Worm (Caenorhabditis elegans) whole organism, L2 larva: Measurements from ENCODE around the gene F47B10.9.

Experiments
- C34F6.9 ChIP-seq: fragments of 150-350 bp; optimal IDR thresholded peaks from 2 replicates; lab custom pipeline; 2014; ENCODE audit warnings: missing biosample characterization, missing genetic modification characterization
- F13H6.1 ChIP-seq: sonication (generic microtip); optimal IDR thresholded peaks from 2 replicates; lab custom pipeline; 2016; ENCODE audit warnings: missing genetic modification characterization, missing compliant biosample characterization
- R02D3.7 ChIP-seq: fragments of 150-350 bp; optimal IDR thresholded peaks from 2 replicates; lab custom pipeline; 2014; ENCODE audit warnings: missing biosample characterization, missing genetic modification characterization
- Y55F3AM.14 ChIP-seq: fragments of 200-800 bp; sonication (Bioruptor generic); optimal IDR thresholded peaks from 2 replicates; lab custom pipeline; 2018; ENCODE audit warnings: mild to moderate bottlenecking, missing genetic modification characterization, missing compliant biosample characterization
- ZK546.5 ChIP-seq: sonication (generic microtip); optimal IDR thresholded peaks from 2 replicates; lab custom pipeline; 2017; ENCODE audit warnings: missing biosample characterization, missing genetic modification characterization
- alr-1 ChIP-seq: fragments of 150-350 bp; optimal IDR thresholded peaks from 2 replicates; lab custom pipeline; 2014; ENCODE audit warnings: missing biosample characterization, missing genetic modification characterization
- aly-2 ChIP-seq: fragments of 150-350 bp; optimal IDR thresholded peaks from 2 replicates; lab custom pipeline; 2014; ENCODE audit warnings: missing biosample characterization, missing genetic modification characterization
- ama-1 ChIP-seq: fragments of 150-350 bp; optimal IDR thresholded peaks from 2 replicates; lab custom pipeline; 2018; ENCODE audit warnings: inconsistent platforms
- blmp-1 ChIP-seq: sonication (generic microtip); optimal IDR thresholded peaks from 2 replicates; lab custom pipeline; 2017; ENCODE audit warnings: missing genetic modification characterization, mild to moderate bottlenecking, missing compliant biosample characterization, antibody characterized with exemption, moderate library complexity; ENCODE audit not compliant: insufficient read depth
- ceh-16 ChIP-seq: fragments of 150-350 bp; optimal IDR thresholded peaks from 2 replicates; lab custom pipeline; 2014; ENCODE audit warnings: missing biosample characterization, missing genetic modification characterization
- ceh-82 ChIP-seq: fragments of 150-350 bp; optimal IDR thresholded peaks from 2 replicates; lab custom pipeline; 2014; ENCODE audit warnings: missing biosample characterization, missing genetic modification characterization
- crh-2 ChIP-seq: sonication (generic microtip); optimal IDR thresholded peaks from 2 replicates; lab custom pipeline; 2017; ENCODE audit warnings: missing biosample characterization, missing genetic modification characterization
- dmd-4 ChIP-seq: sonication (generic microtip); optimal IDR thresholded peaks from 2 replicates; lab custom pipeline; 2017; ENCODE audit warnings: missing biosample characterization, missing genetic modification characterization
- elt-3 ChIP-seq: sonication (generic microtip); optimal IDR thresholded peaks from 2 replicates; lab custom pipeline; 2017; ENCODE audit warnings: missing biosample characterization, missing genetic modification characterization
- fos-1 ChIP-seq: fragments of 150-350 bp; optimal IDR thresholded peaks from 2 replicates; lab custom pipeline; 2014; ENCODE audit warnings: missing biosample characterization, missing genetic modification characterization
- gmeb-1 ChIP-seq: fragments of 150-350 bp; optimal IDR thresholded peaks from 2 replicates; lab custom pipeline; 2014; ENCODE audit warnings: missing biosample characterization, missing genetic modification characterization
- lin-13 ChIP-seq: fragments of 150-350 bp; optimal IDR thresholded peaks from 2 replicates; lab custom pipeline; 2014; ENCODE audit warnings: missing biosample characterization, missing genetic modification reagents, missing genetic modification characterization
- lin-39 ChIP-seq: fragments of 150-350 bp; optimal IDR thresholded peaks from 2 replicates; lab custom pipeline; 2014; ENCODE audit warnings: missing biosample characterization, missing genetic modification reagents, missing genetic modification characterization
- mbf-1 ChIP-seq: sonication (generic microtip); optimal IDR thresholded peaks from 2 replicates; lab custom pipeline; 2017; ENCODE audit warnings: missing biosample characterization, missing genetic modification characterization
- mdl-1 ChIP-seq, 2 experiments: fragments of 150-350 bp in 1 of 2; sonication (generic microtip) in 1 of 2; optimal IDR thresholded peaks; 2 replicates each; lab custom pipeline; 2017; ENCODE audit warnings: missing biosample characterization in 2 of 2, missing genetic modification characterization in 2 of 2
- nhr-10 ChIP-seq: sonication (generic microtip); optimal IDR thresholded peaks from 2 replicates; lab custom pipeline; 2017; ENCODE audit warnings: missing biosample characterization, missing genetic modification characterization
- nhr-11 ChIP-seq: fragments of 150-350 bp; optimal IDR thresholded peaks from 2 replicates; lab custom pipeline; 2014; ENCODE audit warnings: missing biosample characterization, missing genetic modification characterization
- nhr-12 ChIP-seq: fragments of 150-350 bp; optimal IDR thresholded peaks from 2 replicates; lab custom pipeline; 2014; ENCODE audit warnings: missing biosample characterization, missing genetic modification characterization
- nhr-129 ChIP-seq: fragments of 150-350 bp; optimal IDR thresholded peaks from 2 replicates; lab custom pipeline; 2014; ENCODE audit warnings: missing biosample characterization, missing genetic modification characterization
- nhr-21 ChIP-seq: fragments of 150-350 bp; optimal IDR thresholded peaks from 2 replicates; lab custom pipeline; 2014; ENCODE audit warnings: missing biosample characterization, missing genetic modification characterization
- nhr-23 ChIP-seq: fragments of 150-350 bp; optimal IDR thresholded peaks from 2 replicates; lab custom pipeline; 2014; ENCODE audit warnings: missing biosample characterization, missing genetic modification reagents, missing genetic modification characterization
- nhr-77 ChIP-seq: fragments of 150-350 bp; optimal IDR thresholded peaks from 2 replicates; lab custom pipeline; 2014; ENCODE audit warnings: missing biosample characterization, missing genetic modification characterization
- peb-1 ChIP-seq: fragments of 150-350 bp; optimal IDR thresholded peaks from 2 replicates; lab custom pipeline; 2014; ENCODE audit warnings: missing biosample characterization, missing genetic modification characterization
- sem-4 ChIP-seq: fragments of 150-350 bp; optimal IDR thresholded peaks from 2 replicates; lab custom pipeline; 2014; ENCODE audit warnings: missing biosample characterization, missing genetic modification reagents, missing genetic modification characterization
- skn-1 ChIP-seq: sonication (generic microtip); optimal IDR thresholded peaks from 2 replicates; lab custom pipeline; 2017; ENCODE audit warnings: missing biosample characterization, missing genetic modification characterization
- sma-3 ChIP-seq: sonication (generic microtip); optimal IDR thresholded peaks from 2 replicates; lab custom pipeline; 2016; ENCODE audit warnings: missing genetic modification reagents, missing genetic modification characterization, missing compliant biosample characterization
- sma-9 ChIP-seq, 2 experiments: fragments of 150-350 bp in 1 of 2; sonication (generic microtip) in 1 of 2; optimal IDR thresholded peaks; 2 replicates each; lab custom pipeline; 2014 to 2016; ENCODE audit warnings: missing genetic modification characterization in 2 of 2, mild to moderate bottlenecking in 1 of 2, missing biosample characterization in 1 of 2, missing compliant biosample characterization in 1 of 2, missing genetic modification reagents in 1 of 2, moderate library complexity in 1 of 2
- unc-55 ChIP-seq: fragments of 150-350 bp; sonication (generic microtip); optimal IDR thresholded peaks from 3 replicates; lab custom pipeline; 2014; ENCODE audit warnings: missing biosample characterization, missing genetic modification reagents, missing genetic modification characterization
- unc-62 ChIP-seq: fragments of 150-350 bp; optimal IDR thresholded peaks from 2 replicates; lab custom pipeline; 2014; ENCODE audit warnings: missing biosample characterization, missing genetic modification reagents, missing genetic modification characterization
- zag-1 ChIP-seq: fragments of 150-350 bp; optimal IDR thresholded peaks from 2 replicates; lab custom pipeline; 2014; ENCODE audit warnings: missing biosample characterization, missing genetic modification characterization
- ztf-4 ChIP-seq: fragments of 150-350 bp; optimal IDR thresholded peaks from 2 replicates; lab custom pipeline; 2014; ENCODE audit warnings: missing biosample characterization, missing genetic modification characterization

The F47B10.9 gene

ce11 chrX:10951922-10952321 is 38.0 kb upstream of the F47B10.9 start:
- TF ChIP-seq nhr-77 (tag; lab: Kevin White, UChicago) (no peak), fos-1 (tag; lab: Kevin White, UChicago) (peak; percentile 7)

- TF ChIP-seq sma-3 (GFP tag; lab: Kevin White, UChicago): no peak
- no peak for TF ChIP-seq elt-3
- no peak for TF ChIP-seq ZK546.5 (tag; lab: Kevin White, UChicago)
- no peak for TF ChIP-seq ztf-4
- TF ChIP-seq sma-9 (GFP tag; optimal IDR thresholded peaks at IDR 0.05; lab: Kevin White, UChicago): no peak
- TF ChIP-seq sma-9 (tag; optimal IDR thresholded peaks at IDR 0.05; lab: Kevin White, UChicago): no peak
- TF ChIP-seq nhr-11 (tag; lab: Kevin White, UChicago): no peak
- no peak for TF ChIP-seq aly-2 (tag; lab: Kevin White, UChicago)
- no peak for TF ChIP-seq nhr-10 (tag; lab: Kevin White, UChicago)
- TF ChIP-seq mbf-1 (tag; lab: Kevin White, UChicago): no peak
- no peak for TF ChIP-seq F13H6.1
- no peak for TF ChIP-seq gmeb-1
- TF ChIP-seq nhr-129 (tag; lab: Kevin White, UChicago): no peak
- no peak for TF ChIP-seq C34F6.9
- no peak for TF ChIP-seq zag-1 (tag; lab: Kevin White, UChicago)
- TF ChIP-seq unc-62 (GFP tag; lab: Kevin White, UChicago): no peak
- TF ChIP-seq lin-39 (tag; lab: Kevin White, UChicago): no peak
- no peak for TF ChIP-seq nhr-21 (tag; lab: Kevin White, UChicago)
Observed at ce11 chrX:10951168-10951567, 37.3 kb upstream of the F47B10.9 start, which contains the start of gene K09C8.7. Gene K09C8.7 (minus strand): TSS chrX:10951393.

ce11 chrX:10948852-10949251 is 35.0 kb upstream of the F47B10.9 start, which contains the start of gene T21B6.3:
Gene T21B6.3 (minus strand): TSS chrX:10948952.
- no peak for TF ChIP-seq F13H6.1
- no peak for TF ChIP-seq nhr-21 (tag; lab: Kevin White, UChicago)
- no peak for TF ChIP-seq nhr-77 (tag; lab: Kevin White, UChicago)
- no peak for TF ChIP-seq nhr-23 (tag; lab: Kevin White, UChicago)
- TF ChIP-seq unc-62 (GFP tag; lab: Kevin White, UChicago): no peak
- no peak for TF ChIP-seq C34F6.9
- TF ChIP-seq ceh-16: no peak
- TF ChIP-seq blmp-1 (tag; lab: Kevin White, UChicago): no peak
- no peak for TF ChIP-seq lin-39 (tag; lab: Kevin White, UChicago)
- TF ChIP-seq alr-1: no peak
- no peak for TF ChIP-seq peb-1 (tag; lab: Kevin White, UChicago)
- no peak for TF ChIP-seq ceh-82 (tag; lab: Kevin White, UChicago)
- no peak for TF ChIP-seq nhr-10 (tag; lab: Kevin White, UChicago)
- no peak for TF ChIP-seq ama-1 (lab: Kevin White, UChicago)

ce11 chrX:10941255-10941654 is 27.4 kb upstream of the F47B10.9 start, which contains the start of gene pho-7:
Gene pho-7 (minus strand): TSS chrX:10941355.
- TF ChIP-seq Y55F3AM.14 (GFP tag; lab: Kevin White, UChicago) (no peak), mdl-1 (tag; optimal IDR thresholded peaks at IDR 0.05; lab: Kevin White, UChicago) (no peak), blmp-1 (tag; lab: Kevin White, UChicago) (no peak), lin-13 (no peak), crh-2 (tag; lab: Kevin White, UChicago) (no peak), nhr-12 (tag; lab: Kevin White, UChicago) (no peak), skn-1 (no peak), R02D3.7 (no peak), ceh-16 (no peak), lin-39 (tag; lab: Kevin White, UChicago) (no peak), sem-4 (tag; lab: Kevin White, UChicago) (no peak), unc-55 (GFP tag; lab: Kevin White, UChicago) (no peak), nhr-77 (tag; lab: Kevin White, UChicago) (no peak), dmd-4 (no peak), aly-2 (tag; lab: Kevin White, UChicago) (no peak), nhr-21 (tag; lab: Kevin White, UChicago) (no peak), ama-1 (lab: Kevin White, UChicago) (no peak)
